Worm (Caenorhabditis elegans) whole organism, mixed stage, embryonic: Measurements from ENCODE around the gene C23G10.5.

Experiments
- bed-3 ChIP-seq: fragments of 200-800 bp; sonication (Bioruptor generic); optimal IDR thresholded peaks from 3 replicates; lab custom pipeline; 2018; ENCODE audit warnings: mild to moderate bottlenecking, missing genetic modification characterization, moderate library complexity, missing compliant biosample characterization
- blmp-1 ChIP-seq: fragments of 150-350 bp; optimal IDR thresholded peaks from 2 replicates; lab custom pipeline; 2014; ENCODE audit warnings: missing biosample characterization, missing genetic modification characterization
- ces-1 ChIP-seq: fragments of 150-350 bp; optimal IDR thresholded peaks from 2 replicates; lab custom pipeline; 2014; ENCODE audit warnings: missing biosample characterization, missing genetic modification reagents, missing genetic modification characterization
- drap-1 ChIP-seq: fragments of 200-800 bp; sonication (Bioruptor generic); optimal IDR thresholded peaks from 3 replicates; lab custom pipeline; 2018; ENCODE audit warnings: mild to moderate bottlenecking, missing genetic modification characterization, missing compliant biosample characterization
- elt-3 ChIP-seq: fragments of 150-350 bp; optimal IDR thresholded peaks from 2 replicates; lab custom pipeline; 2014; ENCODE audit warnings: missing biosample characterization, missing genetic modification characterization
- lin-13 ChIP-seq: fragments of 150-350 bp; optimal IDR thresholded peaks from 2 replicates; lab custom pipeline; 2014; ENCODE audit warnings: missing biosample characterization, missing genetic modification characterization
- snpc-4 ChIP-seq: fragments of 150-350 bp; optimal IDR thresholded peaks from 2 replicates; lab custom pipeline; 2014; ENCODE audit warnings: missing biosample characterization, missing genetic modification characterization
- unc-62 ChIP-seq: fragments of 150-350 bp; optimal IDR thresholded peaks from 2 replicates; lab custom pipeline; 2014; ENCODE audit warnings: missing biosample characterization, missing genetic modification reagents, missing genetic modification characterization

ce11 chrIII:6195718-6196117, 4.8 kb downstream of the C23G10.5 start:
- TF ChIP-seq elt-3 (tag; lab: Kevin White, UChicago) = no peak
- no peak for TF ChIP-seq snpc-4
- no peak for TF ChIP-seq lin-13 (tag; lab: Kevin White, UChicago)
- TF ChIP-seq unc-62 (GFP tag; lab: Kevin White, UChicago) = no peak
- no peak for TF ChIP-seq blmp-1 (tag; lab: Kevin White, UChicago)
- no peak for TF ChIP-seq bed-3 (GFP tag; lab: Kevin White, UChicago)
- TF ChIP-seq ces-1 (GFP tag; lab: Kevin White, UChicago) = no peak
- TF ChIP-seq drap-1 (GFP tag; lab: Kevin White, UChicago) = no peak
